Fruit fly (Drosophila melanogaster): ENCODE results near the gene CG33339.
A peak's percentile ranks its signal among the peaks of the same experiment; 100 is the strongest.

The CG33339 gene

dm6 chr3R:24359957-24360356 is 1.7 kb upstream of the CG33339 start, which contains the start of gene CG18528 (continued):
- peak; percentile 61 for TF ChIP-seq Dp (GFP tag; optimal IDR thresholded peaks at IDR 0.05)
- TF ChIP-seq disco-r (GFP tag; optimal IDR thresholded peaks at IDR 0.05), result no peak
- TF ChIP-seq phol (tag; optimal IDR thresholded peaks at IDR 0.05), result peak; percentile 47
- no peak for TF ChIP-seq pb (GFP tag; optimal IDR thresholded peaks at IDR 0.05)
- TF ChIP-seq CG4617 (GFP tag; optimal IDR thresholded peaks at IDR 0.05; ENCODE audit: borderline replicate concordance), result peak; percentile 15
- peak; percentile 6 for TF ChIP-seq exex (tag; optimal IDR thresholded peaks at IDR 0.05)
- TF ChIP-seq nmo (GFP tag; optimal IDR thresholded peaks at IDR 0.05), result peak; percentile 43
- 0 out of 3 replicates have a peak, but pooled peaks have one; percentile 6 for TF ChIP-seq dysf (GFP tag; IDR thresholded peaks at IDR 0.05)
- TF ChIP-seq pzg (GFP tag; optimal IDR thresholded peaks at IDR 0.05), result peak; percentile 89
- TF ChIP-seq CoRest (tag; optimal IDR thresholded peaks at IDR 0.05), result peak; percentile 64
- peak; percentile 59 for TF ChIP-seq BEAF-32 (GFP tag; optimal IDR thresholded peaks at IDR 0.05)
- TF ChIP-seq CG8089 (GFP tag; optimal IDR thresholded peaks at IDR 0.05), result no peak
- no peak for TF ChIP-seq nerfin-1 (tag; optimal IDR thresholded peaks at IDR 0.05)
- no peak for TF ChIP-seq CG14667 (GFP tag; IDR thresholded peaks at IDR 0.05)
- no peak for TF ChIP-seq org-1 (GFP tag; optimal IDR thresholded peaks at IDR 0.05)
- peak; percentile 96 for TF ChIP-seq gfzf (GFP tag; optimal IDR thresholded peaks at IDR 0.05)
- peak; percentile 28 for TF ChIP-seq CG17186 (GFP tag; optimal IDR thresholded peaks at IDR 0.05)
- TF ChIP-seq Abd-B (GFP tag; optimal IDR thresholded peaks at IDR 0.05), result peak; percentile 82
- peak; percentile 39 for TF ChIP-seq CG12659 (GFP tag; optimal IDR thresholded peaks at IDR 0.05)
- no peak for TF ChIP-seq CG1529 (GFP tag; optimal IDR thresholded peaks at IDR 0.05)
- TF ChIP-seq Scr (GFP tag; IDR thresholded peaks at IDR 0.05; ENCODE audit: partially characterized antibody), result peak; percentile 31
- TF ChIP-seq HmgZ (tag; optimal IDR thresholded peaks at IDR 0.05), result peak; percentile 60
- TF ChIP-seq Meics (GFP tag; optimal IDR thresholded peaks at IDR 0.05), result no peak
- TF ChIP-seq CG9797 (GFP tag; optimal IDR thresholded peaks at IDR 0.05), result peak; percentile 82
- TF ChIP-seq CG33213 (GFP tag; optimal IDR thresholded peaks at IDR 0.05), result peak; percentile 66
- peak; percentile 84 for TF ChIP-seq Lhr (GFP tag; optimal IDR thresholded peaks at IDR 0.05)
- TF ChIP-seq CG6683 (GFP tag; optimal IDR thresholded peaks at IDR 0.05), result no peak
- TF ChIP-seq seq (GFP tag; IDR thresholded peaks at IDR 0.05), result peak; percentile 11; the same call in 1 of the 2 replicates
- no peak for TF ChIP-seq CG15269 (tag; optimal IDR thresholded peaks at IDR 0.05)
- TF ChIP-seq sens (GFP tag), result peak; percentile 73
- TF ChIP-seq B-H2 (GFP tag; optimal IDR thresholded peaks at IDR 0.05), result no peak
- peak; percentile 80 for TF ChIP-seq MBD-R2 (GFP tag; IDR thresholded peaks at IDR 0.05)
- TF ChIP-seq pho (GFP tag; optimal IDR thresholded peaks at IDR 0.05), result peak; percentile 6
- TF ChIP-seq jing (GFP tag; optimal IDR thresholded peaks at IDR 0.05), result no peak
- TF ChIP-seq CG10321 (GFP tag; IDR thresholded peaks at IDR 0.05), result no peak
- TF ChIP-seq ranshi (GFP tag; IDR thresholded peaks at IDR 0.05), result no peak
- TF ChIP-seq CG17802 (tag; optimal IDR thresholded peaks at IDR 0.05), result peak; percentile 51
- TF ChIP-seq CG2202 (tag; optimal IDR thresholded peaks at IDR 0.05), result no peak

dm6 chr3R:24362838-24363237 is 1.2 kb downstream of the CG33339 start, which contains the start of gene CG33340:
CG33340 (plus strand) TSS chr3R:24363138.
- TF ChIP-seq Sin3A (optimal IDR thresholded peaks at IDR 0.05) (no peak), schlank (tag; optimal IDR thresholded peaks at IDR 0.05) (no peak), CG9876 (GFP tag; optimal IDR thresholded peaks at IDR 0.05) (no peak), HHEX (GFP tag; optimal IDR thresholded peaks at IDR 0.05) (no peak), CG2129 (GFP tag; IDR thresholded peaks at IDR 0.05; ENCODE audit: partially characterized antibody) (no peak), GATAe (GFP tag; conservative IDR thresholded peaks at IDR 0.05) (no peak), CG14860 (GFP tag; IDR thresholded peaks at IDR 0.05; ENCODE audit: partially characterized antibody) (no peak), bbx (GFP tag; IDR thresholded peaks at IDR 0.05; ENCODE audit: partially characterized antibody) (no peak), Dll (GFP tag; IDR thresholded peaks at IDR 0.05; ENCODE audit: partially characterized antibody) (no peak), chif (GFP tag; optimal IDR thresholded peaks at IDR 0.05) (no peak), gcm (GFP tag; optimal IDR thresholded peaks at IDR 0.05) (no peak)

Data from whole organism, embryonic.